Worm (Caenorhabditis elegans) whole organism, midembryonic: Measurements from ENCODE around the gene C25D7.16.

Experiments
- T22C8.4 ChIP-seq: fragments of 200-800 bp; sonication (Bioruptor generic); IDR thresholded peaks from 2 replicates; pipeline ENCODE4 v1.3.6; 2022; ENCODE audit warnings: missing genetic modification characterization, missing compliant biosample characterization
- cog-1 ChIP-seq: sonication (generic microtip); optimal IDR thresholded peaks from 2 replicates; lab custom pipeline; 2016; ENCODE audit warnings: missing genetic modification characterization, missing compliant biosample characterization
- flt-1 ChIP-seq: fragments of 200-800 bp; sonication (Bioruptor generic); IDR thresholded peaks from 2 replicates; pipeline ENCODE4 v1.3.6; 2022; ENCODE audit warnings: missing genetic modification characterization, missing compliant biosample characterization
- klf-2 ChIP-seq: fragments of 200-800 bp; sonication (Bioruptor generic); conservative IDR thresholded peaks from 2 replicates; pipeline ENCODE4 v1.3.6; 2022; ENCODE audit warnings: missing genetic modification reagents, missing genetic modification characterization, missing compliant biosample characterization
- tab-1 ChIP-seq: fragments of 200-800 bp; sonication (Bioruptor generic); IDR thresholded peaks from 2 replicates; pipeline ENCODE4 v1.3.6; 2022; ENCODE audit warnings: missing genetic modification characterization, missing compliant biosample characterization
- ztf-29 ChIP-seq: fragments of 200-800 bp; sonication (Bioruptor generic); IDR thresholded peaks from 2 replicates; pipeline ENCODE4 v1.3.6; 2022; ENCODE audit warnings: missing genetic modification reagents, missing genetic modification characterization, missing compliant biosample characterization

ce11 chrV:15083659-15084058, 27.7 kb downstream of the C25D7.16 start:
- TF ChIP-seq flt-1 (GFP tag; lab: Robert Waterston, UW) (no peak), cog-1 (tag; lab: Kevin White, UChicago) (no peak), tab-1 (GFP tag; lab: Robert Waterston, UW) (no peak), klf-2 (GFP tag; lab: Robert Waterston, UW) (no peak), T22C8.4 (GFP tag; lab: Robert Waterston, UW) (no peak), ztf-29 (no peak)
